Worm (Caenorhabditis elegans): Measurements from ENCODE around the gene prp-39.

- TF ChIP-seq nhr-237 (tag; optimal IDR thresholded peaks at IDR 0.05) (no peak), pha-4 (tag; optimal IDR thresholded peaks at IDR 0.05) (no peak), elt-3 (tag; optimal IDR thresholded peaks at IDR 0.05) (no peak), nhr-28 (tag; optimal IDR thresholded peaks at IDR 0.05) (no peak), ztf-11 (tag; optimal IDR thresholded peaks at IDR 0.05) (no peak), nhr-76 (tag; optimal IDR thresholded peaks at IDR 0.05) (no peak), lin-13 (tag; optimal IDR thresholded peaks at IDR 0.05) (no peak), lsy-2 (tag; optimal IDR thresholded peaks at IDR 0.05) (no peak), flh-1 (GFP tag; optimal IDR thresholded peaks at IDR 0.05) (no peak), ceh-39 (tag; optimal IDR thresholded peaks at IDR 0.05) (no peak), mls-2 (tag; optimal IDR thresholded peaks at IDR 0.05) (no peak)
These were observed 48.0 kb downstream of the prp-39 start for ce11 chrV:5634445-5634844.
